Worm (Caenorhabditis elegans): ENCODE results near the gene T21C12.8.

DNA sequence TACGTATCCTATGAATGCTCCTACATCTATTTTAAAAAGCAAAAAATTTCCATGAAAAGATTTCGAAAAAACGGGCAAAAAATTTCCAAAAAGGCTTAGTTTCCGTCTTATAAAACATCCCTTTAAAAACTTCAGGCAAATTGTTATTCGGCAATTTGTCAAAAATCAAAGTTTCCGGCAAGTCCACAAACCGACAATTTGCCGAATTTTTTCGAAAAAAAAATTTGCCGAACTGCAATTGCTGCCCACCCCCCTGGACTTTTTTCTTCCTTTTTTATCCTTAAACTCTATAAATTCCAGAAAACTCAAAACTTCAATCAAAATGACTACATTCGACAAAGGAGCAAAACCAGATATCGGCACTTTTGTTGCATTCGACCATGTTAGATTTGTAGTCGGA, 17.6 kb downstream of the T21C12.8 start, which contains the start of gene hpd-1:
- TF ChIP-seq nhr-11 (tag; optimal IDR thresholded peaks at IDR 0.05) (no peak), tbx-2 (tag; optimal IDR thresholded peaks at IDR 0.05) (no peak), ama-1 (optimal IDR thresholded peaks at IDR 0.05) (no peak)

Data from whole organism, L3 larva.